Fruit fly (Drosophila melanogaster): ENCODE results near the gene CG9698.

CG9698 gene

DNA sequence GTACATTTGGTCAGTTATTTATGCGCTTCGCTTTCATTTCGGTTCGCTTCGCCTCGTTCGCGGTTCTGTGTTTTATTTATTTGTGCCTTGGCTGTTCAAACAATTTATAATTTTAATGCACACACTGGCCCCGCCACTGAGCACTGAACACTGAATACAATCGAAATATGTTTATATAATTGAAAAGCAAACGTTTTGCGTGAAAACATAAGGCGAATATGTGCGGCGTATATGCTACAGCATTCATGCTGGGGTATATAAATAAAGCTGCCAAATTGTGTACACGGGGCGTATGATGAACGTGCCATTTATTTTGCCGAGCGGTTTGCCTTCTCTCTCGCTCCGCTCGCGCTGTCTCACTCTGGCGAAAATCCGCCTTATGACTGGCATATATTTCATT is 22.3 kb downstream of the CG9698 start (continued):
- TF ChIP-seq C15 (GFP tag; IDR thresholded peaks at IDR 0.05), result no peak
- TF ChIP-seq HLH3B (GFP tag; IDR thresholded peaks at IDR 0.05), result no peak
- TF ChIP-seq CG10321 (GFP tag; IDR thresholded peaks at IDR 0.05), result no peak
- no peak for TF ChIP-seq Hr39 (optimal IDR thresholded peaks at IDR 0.05)
- peak; percentile 57 for TF ChIP-seq CG18599 (GFP tag; optimal IDR thresholded peaks at IDR 0.05)
- no peak for TF ChIP-seq CG8290 (GFP tag; optimal IDR thresholded peaks at IDR 0.05)
- peak in 1 of 2 experiments; percentile 23 for TF ChIP-seq CG8290 (tag; optimal IDR thresholded peaks at IDR 0.05)
- no peak for TF ChIP-seq D19A (tag; optimal IDR thresholded peaks at IDR 0.05)
- TF ChIP-seq CG7271 (tag; optimal IDR thresholded peaks at IDR 0.05), result no peak
- no peak for TF ChIP-seq CG10209 (GFP tag; optimal IDR thresholded peaks at IDR 0.05)
- TF ChIP-seq CG3281 (GFP tag; optimal IDR thresholded peaks at IDR 0.05), result peak; percentile 38
- TF ChIP-seq crc (GFP tag; optimal IDR thresholded peaks at IDR 0.05), result no peak
- TF ChIP-seq CG10543 (GFP tag; optimal IDR thresholded peaks at IDR 0.05), result peak; percentile 63
- TF ChIP-seq sd (tag; optimal IDR thresholded peaks at IDR 0.05), result peak; percentile 36
- no peak for TF ChIP-seq HLHmδ (GFP tag; optimal IDR thresholded peaks at IDR 0.05)
- TF ChIP-seq fru (optimal IDR thresholded peaks at IDR 0.05), result no peak
- TF ChIP-seq CG17359 (tag; optimal IDR thresholded peaks at IDR 0.05), result no peak
- TF ChIP-seq Hmx (GFP tag; optimal IDR thresholded peaks at IDR 0.05), result no peak
- no peak for TF ChIP-seq zen2 (GFP tag; IDR thresholded peaks at IDR 0.05; ENCODE audit: partially characterized antibody)
- no peak for TF ChIP-seq lola (GFP tag; optimal IDR thresholded peaks at IDR 0.05)
- no peak for TF ChIP-seq CG1792 (GFP tag; optimal IDR thresholded peaks at IDR 0.05)
- peak in 1 of 2 experiments; percentile 52 for TF ChIP-seq Pdp1 (GFP tag; optimal IDR thresholded peaks at IDR 0.05)
- no peak for TF ChIP-seq Poxn (GFP tag; IDR thresholded peaks at IDR 0.05)
- TF ChIP-seq en (GFP tag; optimal IDR thresholded peaks at IDR 0.05), result no peak
- TF ChIP-seq ara (GFP tag; IDR thresholded peaks at IDR 0.05), result no peak
- TF ChIP-seq Sox100B (GFP tag; optimal IDR thresholded peaks at IDR 0.05), result no peak
- TF ChIP-seq CG1233 (GFP tag; optimal IDR thresholded peaks at IDR 0.05), result no peak
- peak; percentile 35 for TF ChIP-seq caup (GFP tag; optimal IDR thresholded peaks at IDR 0.05; ENCODE audit: severe bottlenecking)
- peak; percentile 25 for TF ChIP-seq lab (GFP tag; optimal IDR thresholded peaks at IDR 0.05)
- no peak for TF ChIP-seq vnd (GFP tag; IDR thresholded peaks at IDR 0.05; ENCODE audit: partially characterized antibody)
- TF ChIP-seq CTCF (GFP tag; optimal IDR thresholded peaks at IDR 0.05), result no peak
- no peak for TF ChIP-seq Rfx (GFP tag; IDR thresholded peaks at IDR 0.05)
- no peak for TF ChIP-seq seq (GFP tag; IDR thresholded peaks at IDR 0.05)
- TF ChIP-seq Doc3 (GFP tag; IDR thresholded peaks at IDR 0.05; ENCODE audit: partially characterized antibody), result no peak
- no peak for TF ChIP-seq gfzf (GFP tag; optimal IDR thresholded peaks at IDR 0.05)
- peak; percentile 26 for TF ChIP-seq CG2678 (tag; optimal IDR thresholded peaks at IDR 0.05)
- TF ChIP-seq Fer2 (tag; optimal IDR thresholded peaks at IDR 0.05), result no peak
- no peak for TF ChIP-seq salm (tag; optimal IDR thresholded peaks at IDR 0.05)
- no peak for TF ChIP-seq CG8388 (GFP tag; optimal IDR thresholded peaks at IDR 0.05)
- TF ChIP-seq CG10366 (GFP tag; IDR thresholded peaks at IDR 0.05), result no peak
- no peak for TF ChIP-seq CG12744 (GFP tag; optimal IDR thresholded peaks at IDR 0.05)
- no peak for TF ChIP-seq CG3163 (GFP tag; optimal IDR thresholded peaks at IDR 0.05)
- TF ChIP-seq tin (GFP tag; optimal IDR thresholded peaks at IDR 0.05), result no peak
- no peak for TF ChIP-seq Usf (GFP tag; optimal IDR thresholded peaks at IDR 0.05)
- TF ChIP-seq p53 (GFP tag; optimal IDR thresholded peaks at IDR 0.05), result no peak
- no peak for TF ChIP-seq chif (GFP tag; optimal IDR thresholded peaks at IDR 0.05)
- peak; percentile 20; the same call in 1 of the 3 replicates for TF ChIP-seq Dbx (GFP tag; IDR thresholded peaks at IDR 0.05)
- TF ChIP-seq CG6765 (GFP tag; optimal IDR thresholded peaks at IDR 0.05), result peak; percentile 49
- no peak for TF ChIP-seq Bgb (GFP tag; IDR thresholded peaks at IDR 0.05; ENCODE audit: partially characterized antibody)

All from whole organism, embryonic.